Worm (Caenorhabditis elegans) whole organism, L3 larva: Measurements from ENCODE around the gene nhr-175.

Source experiments
- R02D3.7 ChIP-seq: fragments of 150-350 bp; optimal IDR thresholded peaks from 2 replicates; lab custom pipeline; 2014; ENCODE audit warnings: missing biosample characterization, missing genetic modification characterization
- ama-1 ChIP-seq: fragments of 150-350 bp; optimal IDR thresholded peaks from 2 replicates; lab custom pipeline; 2018
- lsy-12 ChIP-seq: sonication (generic microtip); optimal IDR thresholded peaks from 2 replicates; lab custom pipeline; 2016; ENCODE audit warnings: mild to moderate bottlenecking, missing genetic modification characterization, missing compliant biosample characterization
- mdl-1 ChIP-seq: fragments of 150-350 bp; optimal IDR thresholded peaks from 2 replicates; lab custom pipeline; 2014; ENCODE audit warnings: missing biosample characterization, missing genetic modification characterization
- nhr-12 ChIP-seq: fragments of 150-350 bp; optimal IDR thresholded peaks from 2 replicates; lab custom pipeline; 2014; ENCODE audit warnings: missing biosample characterization, missing genetic modification characterization
- nhr-25 ChIP-seq: sonication (generic microtip); optimal IDR thresholded peaks from 2 replicates; lab custom pipeline; 2017; ENCODE audit warnings: missing biosample characterization, missing genetic modification characterization
- pha-4 ChIP-seq: fragments of 150-350 bp; optimal IDR thresholded peaks from 2 replicates; lab custom pipeline; 2014; ENCODE audit warnings: missing biosample characterization, missing genetic modification reagents, missing genetic modification characterization
- sea-2 ChIP-seq: fragments of 150-350 bp; sonication (generic microtip); optimal IDR thresholded peaks from 4 replicates; lab custom pipeline; 2014; ENCODE audit warnings: missing biosample characterization, missing genetic modification reagents, missing genetic modification characterization
- ztf-4 ChIP-seq: fragments of 150-350 bp; optimal IDR thresholded peaks from 2 replicates; lab custom pipeline; 2014; ENCODE audit warnings: missing biosample characterization, missing genetic modification characterization

ce11 chrV:13858906-13859305 is 7.6 kb upstream of the nhr-175 start, which contains the start of gene srx-135:
- TF ChIP-seq nhr-25 (tag; lab: Kevin White, UChicago) (no peak), nhr-12 (tag; lab: Kevin White, UChicago) (no peak), ama-1 (lab: Kevin White, UChicago) (no peak), sea-2 (GFP tag; lab: Kevin White, UChicago) (no peak), pha-4 (tag; lab: Kevin White, UChicago) (no peak), ztf-4 (tag; lab: Kevin White, UChicago) (no peak), R02D3.7 (tag; lab: Kevin White, UChicago) (no peak), mdl-1 (tag; lab: Kevin White, UChicago) (no peak), lsy-12 (tag; lab: Kevin White, UChicago) (no peak)
